Fruit fly (Drosophila melanogaster) whole organism, prepupa: ENCODE results near the gene Snmp1.

Source experiments
- CG10631 ChIP-seq: fragments of 200-800 bp; sonication (Bioruptor generic); optimal IDR thresholded peaks from 2 replicates; lab custom pipeline; 2016; ENCODE audit warnings: missing biosample characterization, missing genetic modification characterization
- CG10669 ChIP-seq: fragments of 200-800 bp; sonication (Bioruptor generic); optimal IDR thresholded peaks from 3 replicates; lab custom pipeline; 2018; ENCODE audit warnings: missing biosample characterization, mild to moderate bottlenecking, missing genetic modification characterization, moderate library complexity
- CG11294 ChIP-seq: fragments of 200-800 bp; sonication (Bioruptor generic); IDR thresholded peaks from 2 replicates; pipeline ENCODE4 v1.3.6; 2022; ENCODE audit warnings: missing biosample characterization, missing genetic modification characterization
- CG11762 ChIP-seq: fragments of 200-800 bp; sonication (Bioruptor generic); optimal IDR thresholded peaks from 3 replicates; lab custom pipeline; 2016; ENCODE audit warnings: missing biosample characterization, missing genetic modification characterization; ENCODE audit not compliant: insufficient read depth
- CG11902 ChIP-seq: fragments of 200-800 bp; sonication (Bioruptor generic); optimal IDR thresholded peaks from 3 replicates; lab custom pipeline; 2016; ENCODE audit warnings: missing biosample characterization, missing genetic modification characterization
- CG15336 ChIP-seq: fragments of 200-800 bp; sonication (Bioruptor generic); IDR thresholded peaks from 2 replicates; pipeline ENCODE4 v1.3.6; 2022; ENCODE audit warnings: missing biosample characterization, missing genetic modification characterization
- CG1621 ChIP-seq: fragments of 200-800 bp; sonication (Bioruptor generic); optimal IDR thresholded peaks from 3 replicates; lab custom pipeline; 2018; ENCODE audit warnings: missing biosample characterization, mild to moderate bottlenecking, missing genetic modification characterization
- CG16779 ChIP-seq: fragments of 200-800 bp; sonication (Bioruptor generic); optimal IDR thresholded peaks from 3 replicates; lab custom pipeline; 2017; ENCODE audit warnings: missing biosample characterization, mild to moderate bottlenecking, missing genetic modification characterization
- CG3032 ChIP-seq: fragments of 200-800 bp; optimal IDR thresholded peaks from 2 replicates; lab custom pipeline; 2019; ENCODE audit warnings: missing biosample characterization, mild to moderate bottlenecking, missing genetic modification characterization, moderate library complexity
- CG31627 ChIP-seq: fragments of 200-800 bp; sonication (Bioruptor generic); optimal IDR thresholded peaks from 3 replicates; lab custom pipeline; 2016; ENCODE audit warnings: missing biosample characterization, missing genetic modification characterization
- CG32006 ChIP-seq: fragments of 200-800 bp; sonication (Bioruptor generic); optimal IDR thresholded peaks from 3 replicates; lab custom pipeline; 2017; ENCODE audit warnings: missing biosample characterization, mild to moderate bottlenecking, missing genetic modification characterization
- CG34406 ChIP-seq: fragments of 200-800 bp; sonication (Bioruptor generic); optimal IDR thresholded peaks from 3 replicates; lab custom pipeline; 2016; ENCODE audit warnings: missing biosample characterization, missing genetic modification characterization
- CG4318 ChIP-seq: fragments of 200-800 bp; sonication (Bioruptor generic); optimal IDR thresholded peaks from 3 replicates; lab custom pipeline; 2017; ENCODE audit warnings: missing biosample characterization, mild to moderate bottlenecking, missing genetic modification characterization
- CG6276 ChIP-seq: fragments of 200-800 bp; sonication (Bioruptor generic); optimal IDR thresholded peaks from 2 replicates; lab custom pipeline; 2017; ENCODE audit warnings: missing biosample characterization, mild to moderate bottlenecking, missing genetic modification characterization
- CG6792 ChIP-seq: fragments of 200-800 bp; sonication (Bioruptor generic); optimal IDR thresholded peaks from 3 replicates; lab custom pipeline; 2016; ENCODE audit warnings: missing biosample characterization, missing genetic modification characterization
- CG6808 ChIP-seq: fragments of 200-800 bp; sonication (Bioruptor generic); optimal IDR thresholded peaks from 3 replicates; lab custom pipeline; 2017; ENCODE audit warnings: missing biosample characterization, missing genetic modification characterization, mild to moderate bottlenecking, moderate library complexity, missing genetic modification reagents
- CG7368 ChIP-seq: fragments of 200-800 bp; sonication (Bioruptor generic); optimal IDR thresholded peaks from 3 replicates; lab custom pipeline; 2016; ENCODE audit warnings: missing biosample characterization, missing genetic modification characterization
- CG8119 ChIP-seq: fragments of 200-800 bp; sonication (Bioruptor generic); IDR thresholded peaks from 3 replicates; pipeline ENCODE4 v1.3.6; 2022; ENCODE audit warnings: missing biosample characterization, missing genetic modification characterization
- CG8632 ChIP-seq: fragments of 200-800 bp; sonication (Bioruptor generic); optimal IDR thresholded peaks from 3 replicates; lab custom pipeline; 2016; ENCODE audit warnings: missing biosample characterization, missing genetic modification characterization
- CG9139 ChIP-seq: fragments of 200-800 bp; sonication (Bioruptor generic); optimal IDR thresholded peaks from 3 replicates; lab custom pipeline; 2017; ENCODE audit warnings: missing biosample characterization, mild to moderate bottlenecking, missing genetic modification characterization
- Eip78C ChIP-seq: fragments of 200-800 bp; sonication (Bioruptor generic); peaks from one replicate; lab custom pipeline; 2016; ENCODE audit warnings: missing biosample characterization, missing genetic modification characterization
- Eip93F ChIP-seq: fragments of 200-800 bp; sonication (Bioruptor generic); optimal IDR thresholded peaks from 2 replicates; lab custom pipeline; 2016; ENCODE audit warnings: missing biosample characterization, mild to moderate bottlenecking, missing genetic modification characterization
- Ets21C ChIP-seq: fragments of 200-800 bp; sonication (Bioruptor generic); optimal IDR thresholded peaks from 3 replicates; lab custom pipeline; 2016; ENCODE audit warnings: missing biosample characterization, missing genetic modification characterization
- Ets96B ChIP-seq: fragments of 200-800 bp; optimal IDR thresholded peaks from 2 replicates; lab custom pipeline; 2019; ENCODE audit warnings: missing biosample characterization, mild to moderate bottlenecking, missing genetic modification characterization, moderate library complexity
- Gug ChIP-seq: fragments of 200-800 bp; sonication (Bioruptor generic); IDR thresholded peaks from 2 replicates; pipeline ENCODE4 v1.3.6; 2022; ENCODE audit warnings: missing biosample characterization, missing genetic modification characterization
- Hr38 ChIP-seq: sonication (Bioruptor generic); optimal IDR thresholded peaks from 2 replicates; lab custom pipeline; 2016; ENCODE audit warnings: missing biosample characterization, missing genetic modification characterization
- Lpt ChIP-seq: fragments of 200-800 bp; sonication (Bioruptor generic); optimal IDR thresholded peaks from 3 replicates; lab custom pipeline; 2016; ENCODE audit warnings: missing biosample characterization, missing genetic modification characterization
- Met ChIP-seq: fragments of 200-800 bp; sonication (Bioruptor generic); optimal IDR thresholded peaks from 3 replicates; lab custom pipeline; 2016; ENCODE audit warnings: missing biosample characterization, missing genetic modification characterization
- OdsH ChIP-seq: fragments of 200-800 bp; sonication (Bioruptor generic); optimal IDR thresholded peaks from 3 replicates; lab custom pipeline; 2016; ENCODE audit warnings: missing biosample characterization, missing genetic modification characterization
- Smox ChIP-seq: fragments of 200-800 bp; sonication (Bioruptor generic); optimal IDR thresholded peaks from 3 replicates; lab custom pipeline; 2016; ENCODE audit warnings: missing biosample characterization, missing genetic modification characterization
- Sox14 ChIP-seq: fragments of 200-800 bp; sonication (Bioruptor generic); optimal IDR thresholded peaks from 3 replicates; lab custom pipeline; 2016; ENCODE audit warnings: missing biosample characterization, missing genetic modification characterization
- Sox15 ChIP-seq: fragments of 200-800 bp; sonication (Bioruptor generic); optimal IDR thresholded peaks from 3 replicates; lab custom pipeline; 2016; ENCODE audit warnings: missing biosample characterization, missing genetic modification characterization
- achi ChIP-seq: fragments of 200-800 bp; sonication (Bioruptor generic); optimal IDR thresholded peaks from 3 replicates; lab custom pipeline; 2016; ENCODE audit warnings: missing biosample characterization, missing genetic modification characterization
- dac ChIP-seq: fragments of 200-800 bp; sonication (Bioruptor generic); optimal IDR thresholded peaks from 2 replicates; lab custom pipeline; 2017; ENCODE audit warnings: missing biosample characterization, mild to moderate bottlenecking, missing genetic modification characterization
- dsx ChIP-seq: fragments of 200-800 bp; optimal IDR thresholded peaks from 3 replicates; lab custom pipeline; 2019; ENCODE audit warnings: missing biosample characterization, mild to moderate bottlenecking, missing genetic modification characterization, moderate library complexity; ENCODE audit not compliant: poor library complexity, severe bottlenecking
- eg ChIP-seq: fragments of 200-800 bp; sonication (Bioruptor generic); IDR thresholded peaks from 3 replicates; pipeline ENCODE4 v1.3.6; 2022; ENCODE audit warnings: missing biosample characterization, missing genetic modification characterization
- fd59A ChIP-seq: fragments of 200-800 bp; sonication (Bioruptor generic); optimal IDR thresholded peaks from 2 replicates; lab custom pipeline; 2017; ENCODE audit warnings: missing biosample characterization, mild to moderate bottlenecking, missing genetic modification characterization, missing genetic modification reagents
- fd85E ChIP-seq: fragments of 200-800 bp; sonication (Bioruptor generic); optimal IDR thresholded peaks from 3 replicates; lab custom pipeline; 2016; ENCODE audit warnings: missing biosample characterization, missing genetic modification characterization
- fkh ChIP-seq: fragments of 200-800 bp; sonication (Bioruptor generic); optimal IDR thresholded peaks from 3 replicates; lab custom pipeline; 2017; ENCODE audit warnings: missing biosample characterization, mild to moderate bottlenecking, missing genetic modification characterization, moderate library complexity
- net ChIP-seq: fragments of 200-800 bp; sonication (Bioruptor generic); optimal IDR thresholded peaks from 3 replicates; lab custom pipeline; 2016; ENCODE audit warnings: missing biosample characterization, missing genetic modification characterization
- pdm3 ChIP-seq: fragments of 200-800 bp; sonication (Bioruptor generic); optimal IDR thresholded peaks from 3 replicates; lab custom pipeline; 2016; ENCODE audit warnings: missing biosample characterization, missing genetic modification characterization
- salr ChIP-seq, 2 experiments: fragments of 200-800 bp; sonication (Bioruptor generic); optimal IDR thresholded peaks; 3 replicates each; lab custom pipeline; 2016 to 2018; ENCODE audit warnings: missing biosample characterization in 2 of 2, missing genetic modification characterization in 2 of 2, mild to moderate bottlenecking in 1 of 2
- spab ChIP-seq: fragments of 200-800 bp; sonication (Bioruptor generic); optimal IDR thresholded peaks from 2 replicates; lab custom pipeline; 2017; ENCODE audit warnings: missing biosample characterization, mild to moderate bottlenecking, missing genetic modification characterization, missing genetic modification reagents
- ss ChIP-seq, 2 experiments: fragments of 200-800 bp; sonication (Bioruptor generic); optimal IDR thresholded peaks; 2 replicates in 1 of 2; 3 replicates in 1 of 2; lab custom pipeline; 2017 to 2018; ENCODE audit warnings: mild to moderate bottlenecking in 2 of 2, missing biosample characterization in 2 of 2, missing genetic modification characterization in 2 of 2, moderate library complexity in 1 of 2
- svp ChIP-seq: fragments of 200-800 bp; sonication (Bioruptor generic); peaks from one replicate; lab custom pipeline; 2016; ENCODE audit warnings: missing biosample characterization, missing genetic modification characterization
- vri ChIP-seq: fragments of 200-800 bp; sonication (Bioruptor generic); optimal IDR thresholded peaks from 3 replicates; lab custom pipeline; 2016; ENCODE audit warnings: missing biosample characterization, mild to moderate bottlenecking, missing genetic modification characterization

The Snmp1 gene

dm6 chr3R:21205680-21206326 is 37.8 kb upstream of the Snmp1 start (continued):
- TF ChIP-seq Hr38 (no peak), Eip93F (GFP tag; lab: Kevin White, UChicago) (peak; percentile 51), Smox (GFP tag; lab: Kevin White, UChicago) (no peak), Sox14 (peak; percentile 87), CG6808 (GFP tag; lab: Kevin White, UChicago) (peak; percentile 66), OdsH (peak; percentile 80), CG32006 (peak; percentile 94), CG10631 (GFP tag; lab: Kevin White, UChicago) (peak; percentile 75), Ets96B (tag; lab: Kevin White, UChicago) (peak; percentile 66), Gug (GFP tag; lab: Robert Waterston, UW) (peak; percentile 84), Sox15 (GFP tag; lab: Kevin White, UChicago) (peak; percentile 44), fkh (GFP tag; lab: Kevin White, UChicago) (no peak)
- TF ChIP-seq, all 60 proteins: peak for 53

dm6 chr3R:21204500-21205167 is 36.6 kb upstream of the Snmp1 start:
- TF ChIP-seq CG9139 (GFP tag; lab: Kevin White, UChicago): peak; percentile 75
- TF ChIP-seq CG6276: peak; percentile 93
- peak; percentile 90 for TF ChIP-seq CG34406 (GFP tag; lab: Kevin White, UChicago)
- peak; percentile 87 for TF ChIP-seq CG3032 (tag; lab: Kevin White, UChicago)
- peak; percentile 91 for TF ChIP-seq dac (GFP tag; lab: Kevin White, UChicago)
- TF ChIP-seq dsx (GFP tag; lab: Kevin White, UChicago): peak; percentile 91
- peak; percentile 70 for TF ChIP-seq Ets21C (GFP tag; lab: Kevin White, UChicago)
- TF ChIP-seq pdm3 (GFP tag; lab: Kevin White, UChicago): peak; percentile 96
- TF ChIP-seq Eip78C (GFP tag; lab: Kevin White, UChicago): peak; percentile 99
- TF ChIP-seq CG16779 (tag; lab: Kevin White, UChicago): peak; percentile 83
- TF ChIP-seq CG6808 (GFP tag; lab: Kevin White, UChicago): peak; percentile 81
- TF ChIP-seq CG8632 (GFP tag; lab: Kevin White, UChicago): peak; percentile 86
- TF ChIP-seq eg: peak; percentile 91
- TF ChIP-seq Lpt (GFP tag; lab: Kevin White, UChicago): peak; percentile 95
- TF ChIP-seq Met (GFP tag; lab: Kevin White, UChicago): peak; percentile 88
- peak; percentile 95 for TF ChIP-seq CG15336
- TF ChIP-seq fkh (GFP tag; lab: Kevin White, UChicago): peak; percentile 90
- peak; percentile 97 for TF ChIP-seq svp (GFP tag; lab: Kevin White, UChicago)
- peak; percentile 95 for TF ChIP-seq CG11762 (GFP tag; lab: Kevin White, UChicago)
- peak; percentile 85 for TF ChIP-seq Smox (GFP tag; lab: Kevin White, UChicago)
- TF ChIP-seq CG4318: peak; percentile 94
- TF ChIP-seq CG10631 (GFP tag; lab: Kevin White, UChicago): peak; percentile 93
- peak; percentile 88 for TF ChIP-seq spab (GFP tag; lab: Kevin White, UChicago)
- TF ChIP-seq CG31627 (GFP tag; lab: Kevin White, UChicago): peak; percentile 87
- TF ChIP-seq Sox14: peak; percentile 96
- TF ChIP-seq CG8119 (GFP tag; lab: Robert Waterston, UW): peak; percentile 92
- peak; percentile 84 for TF ChIP-seq CG7368
- TF ChIP-seq net (GFP tag; lab: Kevin White, UChicago): peak; percentile 93
- TF ChIP-seq Sox15 (GFP tag; lab: Kevin White, UChicago): peak; percentile 86
- TF ChIP-seq CG11294 (GFP tag; lab: Robert Waterston, UW): peak; percentile 88
- TF ChIP-seq CG6792: peak; percentile 88
- TF ChIP-seq fd59A (GFP tag; lab: Kevin White, UChicago): peak; percentile 89
- peak; percentile 93 for TF ChIP-seq Ets96B (tag; lab: Kevin White, UChicago)
- TF ChIP-seq Hr38: peak; percentile 10
- TF ChIP-seq ss (GFP tag; optimal IDR thresholded peaks at IDR 0.05; lab: Kevin White, UChicago): peak; percentile 81 to 85
- TF ChIP-seq CG1621 (tag; lab: Kevin White, UChicago): peak; percentile 84
- TF ChIP-seq CG11902: peak; percentile 85
- peak; percentile 55 for TF ChIP-seq vri (GFP tag; lab: Kevin White, UChicago)
- peak; percentile 91 for TF ChIP-seq Gug (GFP tag; lab: Robert Waterston, UW)
- TF ChIP-seq fd85E (GFP tag; lab: Kevin White, UChicago): peak; percentile 77
- TF ChIP-seq achi (GFP tag; lab: Kevin White, UChicago): peak; percentile 92
- peak; percentile 84 to 97 for TF ChIP-seq salr (GFP tag; optimal IDR thresholded peaks at IDR 0.05; lab: Kevin White, UChicago)
- TF ChIP-seq CG10669 (GFP tag; lab: Kevin White, UChicago): peak; percentile 90
